Fruit fly (Drosophila melanogaster) whole organism, embryonic: ENCODE measurements around the gene mAChR-C.

Experiments used
- Bdp1 ChIP-seq: fragments of 200-800 bp; sonication (Bioruptor generic); optimal IDR thresholded peaks from 3 replicates; lab custom pipeline; 2016; ENCODE audit warnings: missing biosample characterization, missing genetic modification characterization
- CG1024 ChIP-seq: fragments of 200-800 bp; sonication (Bioruptor generic); IDR thresholded peaks from 2 replicates; pipeline ENCODE4 v1.3.6; 2022; ENCODE audit warnings: missing biosample characterization, missing genetic modification characterization
- CG10431 ChIP-seq: fragments of 200-800 bp; sonication (Bioruptor generic); optimal IDR thresholded peaks from 3 replicates; lab custom pipeline; 2018; ENCODE audit warnings: missing biosample characterization, mild to moderate bottlenecking, missing genetic modification characterization
- CG10959 ChIP-seq: fragments of 200-800 bp; sonication (Bioruptor generic); IDR thresholded peaks from 2 replicates; pipeline ENCODE4 v1.3.6; 2022; ENCODE audit warnings: missing biosample characterization, missing genetic modification characterization
- CG11695 ChIP-seq: fragments of 200-800 bp; sonication (Bioruptor generic); IDR thresholded peaks from 3 replicates; pipeline ENCODE4 v1.3.6; 2022; ENCODE audit warnings: missing biosample characterization, missing genetic modification characterization
- CG11723 ChIP-seq: fragments of 200-800 bp; sonication (Bioruptor generic); optimal IDR thresholded peaks from 2 replicates; lab custom pipeline; 2017; ENCODE audit warnings: missing biosample characterization, mild to moderate bottlenecking, missing genetic modification characterization
- CG1233 ChIP-seq: fragments of 200-800 bp; sonication (Bioruptor generic); optimal IDR thresholded peaks from 4 replicates; lab custom pipeline; 2018; ENCODE audit warnings: missing biosample characterization, mild to moderate bottlenecking, missing genetic modification characterization
- CG12659 ChIP-seq: fragments of 200-800 bp; sonication (Bioruptor generic); optimal IDR thresholded peaks from 3 replicates; lab custom pipeline; 2017; ENCODE audit warnings: mild to moderate bottlenecking, missing biosample characterization, missing genetic modification reagents, missing genetic modification characterization
- CG15479 ChIP-seq: fragments of 200-800 bp; sonication (Bioruptor generic); optimal IDR thresholded peaks from 3 replicates; lab custom pipeline; 2019; ENCODE audit warnings: missing biosample characterization, mild to moderate bottlenecking, missing genetic modification characterization, moderate library complexity
- CG17186 ChIP-seq: fragments of 200-800 bp; sonication (Bioruptor generic); optimal IDR thresholded peaks from 3 replicates; lab custom pipeline; 2017; ENCODE audit warnings: missing biosample characterization, missing genetic modification reagents, missing genetic modification characterization
- CG17328 ChIP-seq: fragments of 200-800 bp; sonication (Bioruptor generic); IDR thresholded peaks from 2 replicates; pipeline ENCODE4 v1.3.6; 2022; ENCODE audit warnings: missing biosample characterization, missing genetic modification characterization
- CG18764 ChIP-seq: fragments of 200-800 bp; sonication (Bioruptor generic); optimal IDR thresholded peaks from 3 replicates; lab custom pipeline; 2016; ENCODE audit warnings: missing biosample characterization, missing genetic modification characterization
- CG31224 ChIP-seq: fragments of 200-800 bp; sonication (Bioruptor generic); IDR thresholded peaks from 2 replicates; pipeline ENCODE4 v1.3.6; 2022; ENCODE audit warnings: missing biosample characterization, missing genetic modification characterization
- CG34224 ChIP-seq: fragments of 200-800 bp; sonication (Bioruptor generic); IDR thresholded peaks from 3 replicates; pipeline ENCODE4 v1.3.6; 2022; ENCODE audit warnings: missing biosample characterization, missing genetic modification characterization; ENCODE audit not compliant: partially characterized antibody
- CG42726 ChIP-seq: fragments of 200-800 bp; sonication (Bioruptor generic); IDR thresholded peaks from 2 replicates; pipeline ENCODE4 v1.3.6; 2022; ENCODE audit warnings: missing biosample characterization, missing genetic modification characterization; ENCODE audit not compliant: partially characterized antibody
- CG43689 ChIP-seq: fragments of 200-800 bp; sonication (Bioruptor generic); IDR thresholded peaks from 2 replicates; pipeline ENCODE4 v1.3.6; 2022; ENCODE audit warnings: missing biosample characterization, missing genetic modification characterization
- CG4730 ChIP-seq: fragments of 200-800 bp; sonication (Bioruptor generic); IDR thresholded peaks from 2 replicates; pipeline ENCODE4 v1.3.6; 2022; ENCODE audit warnings: missing biosample characterization, missing genetic modification characterization
- CG6791 ChIP-seq: fragments of 200-800 bp; sonication (Bioruptor generic); IDR thresholded peaks from 3 replicates; pipeline ENCODE4 v1.3.6; 2022; ENCODE audit warnings: missing biosample characterization, missing genetic modification characterization; ENCODE audit not compliant: partially characterized antibody
- CG7786 ChIP-seq: fragments of 200-800 bp; sonication (Bioruptor generic); optimal IDR thresholded peaks from 2 replicates; lab custom pipeline; 2016; ENCODE audit warnings: missing biosample characterization, missing genetic modification characterization
- CG7839 ChIP-seq: fragments of 200-800 bp; sonication (Bioruptor generic); optimal IDR thresholded peaks from 3 replicates; lab custom pipeline; 2018; ENCODE audit warnings: missing biosample characterization, mild to moderate bottlenecking, missing genetic modification characterization, moderate library complexity
- CG7963 ChIP-seq: fragments of 200-800 bp; sonication (Bioruptor generic); IDR thresholded peaks from 3 replicates; pipeline ENCODE4 v1.3.6; 2022; ENCODE audit warnings: missing biosample characterization, missing genetic modification characterization; ENCODE audit not compliant: partially characterized antibody
- CG7987 ChIP-seq: fragments of 200-800 bp; sonication (Bioruptor generic); optimal IDR thresholded peaks from 2 replicates; lab custom pipeline; 2018; ENCODE audit warnings: missing biosample characterization, mild to moderate bottlenecking, missing genetic modification characterization, moderate library complexity
- CG9932 ChIP-seq: fragments of 200-800 bp; sonication (Bioruptor generic); IDR thresholded peaks from 2 replicates; pipeline ENCODE4 v1.3.6; 2022; ENCODE audit warnings: missing biosample characterization, missing genetic modification characterization
- CTCF ChIP-seq: fragments of 200-800 bp; sonication (Bioruptor generic); optimal IDR thresholded peaks from 2 replicates; lab custom pipeline; 2017; ENCODE audit warnings: missing biosample characterization, mild to moderate bottlenecking, missing genetic modification characterization, moderate library complexity
- D19B ChIP-seq: fragments of 200-800 bp; sonication (Bioruptor generic); optimal IDR thresholded peaks from 2 replicates; lab custom pipeline; 2017; ENCODE audit warnings: missing biosample characterization, mild to moderate bottlenecking, missing genetic modification characterization
- Dfd ChIP-seq, 2 experiments: fragments of >200 bp; optimal IDR thresholded peaks; 2 replicates each; lab custom pipeline; 2017; ENCODE audit warnings: missing biosample characterization in 2 of 2, missing genetic modification characterization in 2 of 2
- H2.0 ChIP-seq: fragments of 200-800 bp; sonication (Bioruptor generic); IDR thresholded peaks from 2 replicates; pipeline ENCODE4 v1.3.6; 2022; ENCODE audit warnings: missing biosample characterization, missing genetic modification characterization
- HmgZ ChIP-seq: fragments of 200-800 bp; sonication (Bioruptor generic); optimal IDR thresholded peaks from 2 replicates; lab custom pipeline; 2018; ENCODE audit warnings: missing biosample characterization, mild to moderate bottlenecking, missing genetic modification characterization
- Mrtf ChIP-seq: fragments of 200-800 bp; sonication (Bioruptor generic); IDR thresholded peaks from 3 replicates; pipeline ENCODE4 v1.3.6; 2022; ENCODE audit warnings: missing biosample characterization, missing genetic modification characterization
- NK7.1 ChIP-seq: fragments of 200-800 bp; sonication (Bioruptor generic); optimal IDR thresholded peaks from 3 replicates; lab custom pipeline; 2016; ENCODE audit warnings: missing biosample characterization, missing genetic modification characterization
- Opbp ChIP-seq: fragments of 200-800 bp; sonication (Bioruptor generic); IDR thresholded peaks from 3 replicates; pipeline ENCODE4 v1.3.6; 2022; ENCODE audit warnings: missing biosample characterization, missing genetic modification characterization; ENCODE audit not compliant: partially characterized antibody
- Usf ChIP-seq: fragments of 200-800 bp; sonication (Bioruptor generic); optimal IDR thresholded peaks from 2 replicates; lab custom pipeline; 2017; ENCODE audit warnings: missing genotype, missing biosample characterization, missing genetic modification characterization
- abd-A ChIP-seq: fragments of 200-800 bp; sonication (Bioruptor generic); optimal IDR thresholded peaks from 3 replicates; lab custom pipeline; 2019; ENCODE audit warnings: missing biosample characterization, mild to moderate bottlenecking, missing genetic modification characterization, moderate library complexity
- ap ChIP-seq: fragments of 200-800 bp; sonication (Bioruptor generic); IDR thresholded peaks from 2 replicates; pipeline ENCODE4 v1.3.6; 2022; ENCODE audit warnings: missing biosample characterization, missing genetic modification characterization
- br ChIP-seq: fragments of >200 bp; optimal IDR thresholded peaks from 2 replicates; lab custom pipeline; 2017
- bsh ChIP-seq, 2 experiments: fragments of 200-800 bp; sonication (Bioruptor generic); optimal IDR thresholded peaks; 2 replicates each; lab custom pipeline; 2017 to 2018; ENCODE audit warnings: mild to moderate bottlenecking in 2 of 2, missing biosample characterization in 2 of 2, missing genetic modification characterization in 2 of 2, moderate library complexity in 1 of 2
- btn ChIP-seq: fragments of 200-800 bp; sonication (Bioruptor generic); optimal IDR thresholded peaks from 2 replicates; lab custom pipeline; 2016; ENCODE audit warnings: missing biosample characterization, missing genetic modification characterization
- crol ChIP-seq: fragments of 200-800 bp; sonication (Bioruptor generic); IDR thresholded peaks from 2 replicates; pipeline ENCODE4 v1.3.6; 2022; ENCODE audit warnings: missing biosample characterization, missing genetic modification characterization
- disco-r ChIP-seq: fragments of 200-800 bp; sonication (Bioruptor generic); optimal IDR thresholded peaks from 2 replicates; lab custom pipeline; 2016; ENCODE audit warnings: missing biosample characterization, missing genetic modification characterization
- dm ChIP-seq: fragments of 200-800 bp; sonication (Bioruptor generic); optimal IDR thresholded peaks from 3 replicates; lab custom pipeline; 2016; ENCODE audit warnings: missing biosample characterization, missing genetic modification characterization
- ewg ChIP-seq: fragments of 200-800 bp; sonication (Bioruptor generic); optimal IDR thresholded peaks from 3 replicates; lab custom pipeline; 2017; ENCODE audit warnings: mild to moderate bottlenecking, missing biosample characterization, missing genetic modification reagents, missing genetic modification characterization
- hbn ChIP-seq: fragments of 200-800 bp; sonication (Bioruptor generic); IDR thresholded peaks from 2 replicates; pipeline ENCODE4 v1.3.6; 2022; ENCODE audit warnings: missing biosample characterization, missing genetic modification characterization; ENCODE audit not compliant: partially characterized antibody
- inv ChIP-seq: fragments of 200-800 bp; sonication (Bioruptor generic); IDR thresholded peaks from 2 replicates; pipeline ENCODE4 v1.3.6; 2022; ENCODE audit warnings: missing biosample characterization, missing genetic modification characterization; ENCODE audit not compliant: partially characterized antibody
- jing ChIP-seq: fragments of 200-800 bp; sonication (Bioruptor generic); optimal IDR thresholded peaks from 2 replicates; lab custom pipeline; 2018; ENCODE audit warnings: missing biosample characterization, mild to moderate bottlenecking, missing genetic modification characterization
- phol ChIP-seq: fragments of 200-800 bp; sonication (Bioruptor generic); optimal IDR thresholded peaks from 3 replicates; lab custom pipeline; 2018; ENCODE audit warnings: missing biosample characterization, mild to moderate bottlenecking, missing genetic modification characterization, moderate library complexity
- psq ChIP-seq: fragments of 200-800 bp; sonication (Bioruptor generic); optimal IDR thresholded peaks from 2 replicates; lab custom pipeline; 2017; ENCODE audit warnings: missing biosample characterization, missing genetic modification characterization
- pum ChIP-seq: fragments of 200-800 bp; sonication (Bioruptor generic); optimal IDR thresholded peaks from 2 replicates; lab custom pipeline; 2016; ENCODE audit warnings: missing biosample characterization, missing genetic modification characterization
- sob ChIP-seq: fragments of 200-800 bp; sonication (Bioruptor generic); IDR thresholded peaks from 2 replicates; pipeline ENCODE4 v1.3.6; 2022; ENCODE audit warnings: missing biosample characterization, missing genetic modification characterization
- trh ChIP-seq: fragments of 200-800 bp; sonication (Bioruptor generic); optimal IDR thresholded peaks from 2 replicates; lab custom pipeline; 2016; ENCODE audit warnings: missing biosample characterization, missing genetic modification characterization
- unc-4 ChIP-seq: fragments of 200-800 bp; sonication (Bioruptor generic); IDR thresholded peaks from 2 replicates; pipeline ENCODE4 v1.3.6; 2022; ENCODE audit warnings: missing biosample characterization, missing genetic modification characterization; ENCODE audit not compliant: partially characterized antibody
- usp ChIP-seq: fragments of >200 bp; optimal IDR thresholded peaks from 2 replicates; lab custom pipeline; 2017; ENCODE audit warnings: missing biosample characterization, missing genetic modification characterization

mAChR-C gene

dm6 chrX:6852574-6852973 is 20.1 kb upstream of the mAChR-C start (continued):
- TF ChIP-seq btn (GFP tag; lab: Kevin White, UChicago) (peak; percentile 87), CTCF (peak; percentile 73), CG9932 (GFP tag; lab: Robert Waterston, UW) (peak; percentile 87), CG10431 (GFP tag; lab: Kevin White, UChicago) (peak; percentile 64), CG1024 (GFP tag; lab: Robert Waterston, UW) (peak; percentile 62), dm (GFP tag; lab: Kevin White, UChicago) (peak; percentile 86), pum (GFP tag; lab: Kevin White, UChicago) (peak; percentile 92), NK7.1 (peak; percentile 78), Mrtf (GFP tag; lab: Robert Waterston, UW) (peak; percentile 87), CG43689 (peak; percentile 33; the same call in 1 of the 2 replicates), sob (GFP tag; lab: Robert Waterston, UW) (peak; percentile 88), phol (tag; lab: Kevin White, UChicago) (peak; percentile 93), CG15479 (GFP tag; lab: Kevin White, UChicago) (no peak), jing (GFP tag; lab: Kevin White, UChicago) (peak; percentile 85), D19B (GFP tag; lab: Kevin White, UChicago) (peak; percentile 83), Opbp (GFP tag; lab: Robert Waterston, UW) (peak; percentile 60; the same call in 1 of the 3 replicates), CG7839 (tag; lab: Kevin White, UChicago) (peak; percentile 95), bsh (GFP tag; optimal IDR thresholded peaks at IDR 0.05; lab: Kevin White, UChicago) (peak; percentile 65 to 91), abd-A (tag; lab: Kevin White, UChicago) (peak; percentile 74), H2.0 (GFP tag; lab: Robert Waterston, UW) (peak; percentile 84), CG7963 (GFP tag; lab: Robert Waterston, UW) (no peak), CG11723 (GFP tag; lab: Kevin White, UChicago) (peak; percentile 82), crol (GFP tag; lab: Robert Waterston, UW) (no peak), CG7786 (GFP tag; lab: Kevin White, UChicago) (peak; percentile 92), CG42726 (GFP tag; lab: Robert Waterston, UW) (no peak), psq (GFP tag; lab: Kevin White, UChicago) (peak; percentile 61), HmgZ (tag; lab: Kevin White, UChicago) (peak; percentile 95), CG11695 (GFP tag; lab: Robert Waterston, UW) (peak; percentile 83), Usf (GFP tag; lab: Kevin White, UChicago) (peak; percentile 78), CG17328 (GFP tag; lab: Robert Waterston, UW) (peak; percentile 90), ap (peak; percentile 80), unc-4 (GFP tag; lab: Robert Waterston, UW) (peak; percentile 40; the same call in 1 of the 2 replicates), CG7987 (peak; percentile 84), CG10959 (GFP tag; lab: Robert Waterston, UW) (peak; percentile 38; the same call in 1 of the 2 replicates), CG12659 (GFP tag; lab: Kevin White, UChicago) (peak; percentile 93), Dfd (GFP tag; optimal IDR thresholded peaks at IDR 0.05; lab: Kevin White, UChicago) (peak in 1 of 2 experiments; percentile 48), disco-r (GFP tag; lab: Kevin White, UChicago) (peak; percentile 73), inv (no peak), CG18764 (GFP tag; lab: Kevin White, UChicago) (peak; percentile 84), hbn (no peak), CG6791 (GFP tag; lab: Robert Waterston, UW) (0 out of 3 replicates have a peak, but pooled peaks have one; percentile 49), Bdp1 (GFP tag; lab: Kevin White, UChicago) (peak; percentile 81), usp (GFP tag; lab: Kevin White, UChicago) (no peak), trh (peak; percentile 78), br (lab: Kevin White, UChicago) (no peak), ewg (GFP tag; lab: Kevin White, UChicago) (peak; percentile 81), CG17186 (GFP tag; lab: Kevin White, UChicago) (peak; percentile 89), CG34224 (GFP tag; lab: Robert Waterston, UW) (0 out of 3 replicates have a peak, but pooled peaks have one; percentile 35), CG31224 (peak; percentile 79), CG1233 (GFP tag; lab: Kevin White, UChicago) (peak; percentile 88), CG4730 (peak; percentile 64)
